Fruit fly (Drosophila melanogaster): Measurements from ENCODE around the gene CG10853.
A peak's percentile ranks its signal among the peaks of the same experiment; 100 is the strongest.

Gene CG10853

DNA sequence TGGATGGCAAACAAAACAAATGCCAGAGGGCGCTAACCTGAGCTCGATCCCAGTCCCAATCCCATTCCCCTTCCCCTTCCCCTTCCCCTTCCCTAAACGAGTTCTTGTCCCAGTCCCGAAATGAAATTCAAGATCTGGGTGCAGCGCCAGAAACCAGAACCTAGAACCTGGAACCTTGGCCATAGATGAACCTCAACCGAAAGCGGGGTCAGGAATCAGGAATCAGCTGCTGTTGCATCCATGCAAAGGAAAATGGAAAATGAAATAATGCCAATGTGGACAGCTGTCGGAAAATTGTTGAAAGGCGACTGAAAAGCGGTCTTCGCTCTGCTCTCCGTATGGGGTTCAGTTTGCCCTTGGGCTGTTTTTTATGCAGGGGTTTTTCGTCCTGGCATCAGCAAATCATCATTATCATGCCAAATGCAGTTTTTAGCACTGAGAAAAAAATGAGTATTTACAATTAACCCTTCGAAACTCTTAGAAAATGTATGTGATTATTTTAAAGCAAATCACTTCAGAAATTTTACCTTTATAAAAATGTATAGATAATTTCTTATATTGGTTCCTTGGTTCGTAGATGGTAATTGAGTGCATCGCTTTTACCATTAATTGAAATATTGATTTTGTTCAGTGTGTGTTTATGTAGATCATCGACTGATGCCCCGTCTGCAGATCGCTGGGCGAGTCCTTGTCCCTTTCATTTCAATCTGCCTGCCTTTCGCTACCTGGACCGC lies 30.1 kb downstream of the CG10853 start (continued):
- TF ChIP-seq CG30431 (GFP tag; optimal IDR thresholded peaks at IDR 0.05) (no peak), CG15601 (tag; optimal IDR thresholded peaks at IDR 0.05) (peak; percentile 29), CG33557 (GFP tag; optimal IDR thresholded peaks at IDR 0.05) (peak; percentile 54), Nf-YB (GFP tag; optimal IDR thresholded peaks at IDR 0.05) (peak; percentile 2), dati (GFP tag; IDR thresholded peaks at IDR 0.05) (no peak), jing (GFP tag; optimal IDR thresholded peaks at IDR 0.05) (no peak), bsh (GFP tag; optimal IDR thresholded peaks at IDR 0.05) (peak in 1 of 2 experiments; percentile 51), CG14441 (GFP tag; IDR thresholded peaks at IDR 0.05) (no peak), croc (GFP tag; conservative IDR thresholded peaks at IDR 0.05) (0 out of 3 replicates have a peak, but pooled peaks have one; percentile 17), CG6254 (GFP tag; optimal IDR thresholded peaks at IDR 0.05) (no peak), inv (GFP tag; IDR thresholded peaks at IDR 0.05; ENCODE audit: partially characterized antibody) (no peak), CG4854 (GFP tag; optimal IDR thresholded peaks at IDR 0.05) (no peak), CG17912 (GFP tag; optimal IDR thresholded peaks at IDR 0.05) (no peak), CoRest (tag; optimal IDR thresholded peaks at IDR 0.05) (peak; percentile 8), Doc2 (GFP tag; IDR thresholded peaks at IDR 0.05) (no peak), CG10565 (GFP tag; optimal IDR thresholded peaks at IDR 0.05) (no peak), CG7271 (tag; optimal IDR thresholded peaks at IDR 0.05) (no peak), luna (GFP tag; optimal IDR thresholded peaks at IDR 0.05) (no peak), prd (optimal IDR thresholded peaks at IDR 0.05) (no peak), prd (GFP tag; IDR thresholded peaks at IDR 0.05) (peak; percentile 77), Mrtf (GFP tag; IDR thresholded peaks at IDR 0.05) (no peak), run (tag; optimal IDR thresholded peaks at IDR 0.05) (no peak), ATbp (GFP tag; optimal IDR thresholded peaks at IDR 0.05) (no peak), Atf3 (GFP tag; optimal IDR thresholded peaks at IDR 0.05) (no peak), Poxn (GFP tag; IDR thresholded peaks at IDR 0.05) (no peak), MTF-1 (GFP tag; optimal IDR thresholded peaks at IDR 0.05; ENCODE audit: borderline replicate concordance) (no peak), CG34376 (GFP tag; optimal IDR thresholded peaks at IDR 0.05) (no peak), CG6683 (GFP tag; optimal IDR thresholded peaks at IDR 0.05) (no peak), jumu (GFP tag; optimal IDR thresholded peaks at IDR 0.05) (no peak), pfk (GFP tag; optimal IDR thresholded peaks at IDR 0.05) (no peak), B-H1 (GFP tag; IDR thresholded peaks at IDR 0.05) (no peak), tx (GFP tag; optimal IDR thresholded peaks at IDR 0.05) (no peak), CG11504 (tag; optimal IDR thresholded peaks at IDR 0.05) (peak; percentile 10), Asciz (GFP tag; optimal IDR thresholded peaks at IDR 0.05) (no peak), Sox100B (GFP tag; optimal IDR thresholded peaks at IDR 0.05) (no peak), CG14014 (GFP tag; IDR thresholded peaks at IDR 0.05) (no peak), Hey (tag; optimal IDR thresholded peaks at IDR 0.05) (no peak), ftz-f1 (GFP tag; optimal IDR thresholded peaks at IDR 0.05) (no peak), kah (GFP tag; optimal IDR thresholded peaks at IDR 0.05) (no peak), CG9797 (GFP tag; optimal IDR thresholded peaks at IDR 0.05) (no peak), CG8765 (GFP tag; IDR thresholded peaks at IDR 0.05) (peak; percentile 52; the same call in 1 of the 2 replicates), pum (GFP tag; optimal IDR thresholded peaks at IDR 0.05) (no peak), CG11247 (GFP tag; IDR thresholded peaks at IDR 0.05) (no peak), jigr1 (GFP tag; IDR thresholded peaks at IDR 0.05) (no peak), D (optimal IDR thresholded peaks at IDR 0.05) (no peak), D (GFP tag; optimal IDR thresholded peaks at IDR 0.05) (peak; percentile 14), CG10654 (GFP tag; optimal IDR thresholded peaks at IDR 0.05) (no peak), CG16815 (GFP tag; optimal IDR thresholded peaks at IDR 0.05) (peak; percentile 40), Dek (tag; optimal IDR thresholded peaks at IDR 0.05) (no peak), CG6813 (GFP tag; optimal IDR thresholded peaks at IDR 0.05) (no peak)
